Worm (Caenorhabditis elegans) whole organism, L1 larva: ENCODE data around the gene scav-5.

Source experiments
- mdl-1 ChIP-seq, 2 experiments: fragments of 150-350 bp; optimal IDR thresholded peaks; 2 replicates each; lab custom pipeline; 2014 to 2017; ENCODE audit warnings: missing biosample characterization in 2 of 2, missing genetic modification characterization in 2 of 2, inconsistent platforms in 1 of 2
- nhr-11 ChIP-seq: fragments of 150-350 bp; optimal IDR thresholded peaks from 2 replicates; lab custom pipeline; 2014; ENCODE audit warnings: missing biosample characterization, missing genetic modification characterization
- nhr-47 ChIP-seq: sonication (generic microtip); optimal IDR thresholded peaks from 2 replicates; lab custom pipeline; 2016; ENCODE audit warnings: mild to moderate bottlenecking, missing genetic modification characterization, moderate library complexity, missing compliant biosample characterization
- ztf-4 ChIP-seq: fragments of 150-350 bp; optimal IDR thresholded peaks from 2 replicates; lab custom pipeline; 2014; ENCODE audit warnings: missing biosample characterization, missing genetic modification characterization

DNA sequence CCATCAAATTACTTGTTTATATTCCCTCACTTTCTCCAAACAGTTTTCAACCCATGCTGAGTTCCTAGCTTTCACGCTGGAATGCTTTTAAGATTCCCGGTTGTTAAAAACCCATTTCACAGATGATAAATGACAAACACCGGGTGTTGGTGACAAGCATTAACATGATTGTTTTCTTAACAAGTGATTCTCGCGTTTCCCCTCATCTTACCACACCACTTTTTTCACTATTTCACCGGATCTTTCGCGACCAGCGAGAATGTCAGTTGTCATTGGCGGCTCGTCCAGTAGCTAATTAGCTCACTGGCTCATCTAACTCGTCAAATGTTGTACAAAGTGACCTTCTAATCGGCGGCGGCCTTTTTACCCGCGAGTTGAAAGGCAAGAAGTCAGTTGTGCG lies 16.1 kb upstream of the scav-5 start:
- no peak for TF ChIP-seq nhr-47
- no peak for TF ChIP-seq mdl-1 (tag; optimal IDR thresholded peaks at IDR 0.05; lab: Kevin White, UChicago)
- no peak for TF ChIP-seq ztf-4
- no peak for TF ChIP-seq nhr-11 (tag; lab: Kevin White, UChicago)
